Worm (Caenorhabditis elegans): ENCODE results near the gene acsd-1.

The acsd-1 gene

DNA sequence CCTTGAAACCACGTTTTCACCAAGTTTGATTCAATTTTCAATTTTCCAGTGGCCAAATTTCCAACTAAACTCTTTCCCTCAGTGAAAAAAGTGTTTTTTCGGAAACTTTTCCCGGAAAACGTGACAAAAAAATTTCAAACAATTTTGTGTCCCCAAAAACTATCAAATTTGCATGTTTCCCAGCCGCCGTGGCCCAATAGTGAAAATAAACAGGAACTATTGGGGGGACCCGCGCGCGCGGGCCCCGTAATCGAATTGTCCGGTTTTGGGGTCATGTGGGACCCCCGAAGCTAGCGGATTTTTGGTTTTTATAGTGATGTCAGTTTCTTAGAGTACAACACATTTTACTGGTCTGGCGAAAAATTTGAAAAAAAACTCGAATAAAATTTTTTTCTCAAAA, 15.3 kb downstream of the acsd-1 start:
- TF ChIP-seq daf-16 (GFP tag; optimal IDR thresholded peaks at IDR 0.05) (no peak), daf-16 (tag; optimal IDR thresholded peaks at IDR 0.05) (no peak), nhr-41 (GFP tag; IDR thresholded peaks at IDR 0.05) (no peak), ctbp-1 (GFP tag; IDR thresholded peaks at IDR 0.05) (0 out of 2 replicates have a peak, but pooled peaks have one; percentile 45), ces-1 (GFP tag; optimal IDR thresholded peaks at IDR 0.05) (peak; percentile 22)

DNA sequence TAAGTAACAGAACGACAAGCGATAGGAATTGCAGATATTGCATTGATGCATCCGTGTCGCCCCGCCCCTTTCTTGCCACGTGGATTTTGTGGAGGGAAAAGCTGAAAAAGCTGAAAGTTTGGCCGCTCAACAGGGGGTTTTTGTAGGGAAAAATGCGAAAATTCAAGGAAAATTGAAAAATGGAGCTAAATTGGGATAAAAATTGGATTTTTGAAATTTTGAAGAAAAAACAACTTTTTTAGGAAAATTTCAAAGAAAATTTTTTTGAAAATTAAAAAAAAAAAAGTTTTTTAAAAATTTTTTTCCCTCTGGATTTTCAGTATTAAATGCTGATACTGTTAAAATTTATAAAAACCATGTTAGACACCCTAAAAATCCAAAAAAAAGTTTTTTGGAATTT, 19.7 kb downstream of the acsd-1 start, which contains the start of gene lgc-46:
lgc-46 (minus strand) TSS at position 101 of the 400 bp plus-strand sequence.
- TF ChIP-seq dmd-6 (GFP tag; IDR thresholded peaks at IDR 0.05) (no peak), ceh-44 (GFP tag; IDR thresholded peaks at IDR 0.05) (no peak), snpc-4 (tag; optimal IDR thresholded peaks at IDR 0.05) (no peak), nhr-6 (tag; optimal IDR thresholded peaks at IDR 0.05) (no peak), lin-15B (tag; optimal IDR thresholded peaks at IDR 0.05) (no peak), ctbp-1 (GFP tag; IDR thresholded peaks at IDR 0.05) (no peak), lin-29 (GFP tag; IDR thresholded peaks at IDR 0.05) (no peak), ceh-32 (tag; optimal IDR thresholded peaks at IDR 0.05; ENCODE audit: poor library complexity) (no peak), ceh-82 (tag; optimal IDR thresholded peaks at IDR 0.05) (no peak), D1046.2 (GFP tag; IDR thresholded peaks at IDR 0.05) (no peak), mes-2 (tag; optimal IDR thresholded peaks at IDR 0.05; ENCODE audit: poor library complexity, severe bottlenecking) (no peak), daf-8 (GFP tag; IDR thresholded peaks at IDR 0.05) (no peak), Y48G9A.11 (GFP tag; IDR thresholded peaks at IDR 0.05) (no peak), set-16 (GFP tag; IDR thresholded peaks at IDR 0.05) (no peak), tag-97 (GFP tag; IDR thresholded peaks at IDR 0.05) (no peak)

DNA sequence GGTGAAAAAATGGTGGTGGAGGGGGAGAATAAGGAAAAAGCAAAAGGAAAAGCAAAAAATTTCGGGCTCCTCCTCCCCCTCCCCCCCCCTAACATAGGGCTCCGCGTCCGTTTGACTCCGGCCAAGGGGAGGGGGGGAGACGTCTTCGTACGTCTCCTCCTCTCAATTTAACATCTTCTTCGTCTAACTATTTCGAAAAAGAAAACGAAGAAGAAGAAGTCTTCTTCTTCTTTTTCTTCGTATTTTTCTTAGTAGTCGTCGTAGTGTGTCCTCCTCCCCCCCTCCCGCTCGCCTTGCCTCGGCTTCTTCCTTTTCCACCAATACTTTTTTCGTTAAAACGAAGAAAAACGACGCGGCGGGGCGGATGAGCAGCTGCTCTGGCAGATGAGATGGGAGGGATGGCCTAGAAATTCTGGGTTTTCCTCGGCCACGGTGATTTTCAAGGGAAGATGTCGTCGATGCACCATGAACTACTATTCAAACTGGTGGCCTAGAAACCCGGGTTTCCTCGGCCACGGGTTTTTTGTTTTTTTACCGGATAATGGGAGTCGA, 20.6 kb downstream of the acsd-1 start:
- TF ChIP-seq pqm-1 (tag; optimal IDR thresholded peaks at IDR 0.05): no peak
- TF ChIP-seq ctbp-1 (GFP tag; IDR thresholded peaks at IDR 0.05): 0 out of 2 replicates have a peak, but pooled peaks have one; percentile 29
- peak; percentile 51 for TF ChIP-seq mep-1 (tag; optimal IDR thresholded peaks at IDR 0.05)
- TF ChIP-seq daf-12 (tag; optimal IDR thresholded peaks at IDR 0.05): no peak
- peak; percentile 22 for TF ChIP-seq rbr-2 (tag; optimal IDR thresholded peaks at IDR 0.05)
- TF ChIP-seq unc-62 (GFP tag; optimal IDR thresholded peaks at IDR 0.05 in 1 of 2): no peak
- no peak for TF ChIP-seq unc-62 (tag; optimal IDR thresholded peaks at IDR 0.05)
- peak; percentile 59 for TF ChIP-seq set-16 (GFP tag; IDR thresholded peaks at IDR 0.05)

DNA sequence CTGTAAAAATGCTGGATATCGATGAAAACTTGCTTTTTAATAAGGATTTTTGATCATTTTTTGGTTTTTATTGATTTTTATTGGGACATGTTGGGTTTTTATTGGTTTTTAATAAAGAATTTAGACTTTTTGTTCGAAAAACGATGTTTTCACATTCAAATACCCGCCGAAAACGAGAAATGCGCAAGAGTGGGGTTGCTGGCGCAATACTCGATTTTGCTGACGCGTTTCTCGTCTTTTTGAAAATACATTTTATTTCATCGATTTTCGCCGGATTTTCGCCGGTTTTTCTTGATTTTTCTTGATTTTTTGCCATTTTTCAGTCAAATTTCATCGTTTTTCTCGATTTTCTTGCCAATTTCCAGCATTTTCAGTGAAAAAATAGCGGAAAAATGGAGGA, 26.5 kb downstream of the acsd-1 start, which contains the start of gene smr-1:
smr-1 (plus strand) TSS at position 375 of the 400 bp plus-strand sequence.
- TF ChIP-seq skn-1 (tag; optimal IDR thresholded peaks at IDR 0.05) (no peak), F26F4.8 (GFP tag; conservative IDR thresholded peaks at IDR 0.05) (no peak), zfp-2 (tag; optimal IDR thresholded peaks at IDR 0.05) (no peak), mep-1 (tag; optimal IDR thresholded peaks at IDR 0.05) (peak; percentile 84), nhr-77 (tag; optimal IDR thresholded peaks at IDR 0.05) (peak; percentile 33), hlh-30 (tag; optimal IDR thresholded peaks at IDR 0.05; ENCODE audit: insufficient read depth) (peak; percentile 29), zag-1 (tag; optimal IDR thresholded peaks at IDR 0.05) (no peak), lin-15B (tag; optimal IDR thresholded peaks at IDR 0.05) (no peak), rbr-2 (tag; optimal IDR thresholded peaks at IDR 0.05) (peak; percentile 56), mes-2 (tag; optimal IDR thresholded peaks at IDR 0.05; ENCODE audit: poor library complexity, severe bottlenecking) (peak; percentile 91), ceh-28 (tag; optimal IDR thresholded peaks at IDR 0.05) (no peak), lir-3 (tag; optimal IDR thresholded peaks at IDR 0.05) (no peak), nhr-102 (tag; optimal IDR thresholded peaks at IDR 0.05) (peak; percentile 87), ztf-11 (tag; optimal IDR thresholded peaks at IDR 0.05) (no peak), F49E8.2 (tag; optimal IDR thresholded peaks at IDR 0.05; ENCODE audit: borderline replicate concordance) (peak; percentile 64), egl-43 (GFP tag; IDR thresholded peaks at IDR 0.05) (0 out of 2 replicates have a peak, but pooled peaks have one; percentile 51), zip-2 (tag; optimal IDR thresholded peaks at IDR 0.05) (peak; percentile 29), lim-7 (GFP tag; IDR thresholded peaks at IDR 0.05) (no peak), zfp-3 (GFP tag; conservative IDR thresholded peaks at IDR 0.05) (peak; percentile 81), F44E2.7 (GFP tag; IDR thresholded peaks at IDR 0.05) (no peak), cey-2 (tag; optimal IDR thresholded peaks at IDR 0.05; ENCODE audit: borderline replicate concordance, insufficient read depth) (no peak), dmd-9 (GFP tag; IDR thresholded peaks at IDR 0.05) (no peak), lin-38 (GFP tag; IDR thresholded peaks at IDR 0.05) (peak; percentile 91), pqm-1 (tag; optimal IDR thresholded peaks at IDR 0.05) (no peak), T26A8.4 (GFP tag; IDR thresholded peaks at IDR 0.05) (peak; percentile 90), ceh-62 (tag; optimal IDR thresholded peaks at IDR 0.05) (no peak)

Data from whole organism, L4 larva.